Fruit fly (Drosophila melanogaster) whole organism, embryonic: Measurements from ENCODE around the gene Pi3K68D.

ENCODE experiments used
- Abd-B ChIP-seq: fragments of 200-800 bp; sonication (Bioruptor generic); optimal IDR thresholded peaks from 2 replicates; lab custom pipeline; 2018; ENCODE audit warnings: missing biosample characterization, mild to moderate bottlenecking, missing genetic modification characterization, moderate library complexity
- Aef1 ChIP-seq: fragments of 200-800 bp; sonication (Bioruptor generic); IDR thresholded peaks from 3 replicates; pipeline ENCODE4 v1.3.6; 2022; ENCODE audit warnings: missing biosample characterization, missing genetic modification characterization
- Awh ChIP-seq: fragments of 200-800 bp; sonication (Bioruptor generic); IDR thresholded peaks from 2 replicates; pipeline ENCODE4, ENCODE4 v1.3.6; 2022; ENCODE audit warnings: missing biosample characterization, missing genetic modification characterization
- BEAF-32 ChIP-seq: fragments of 200-800 bp; sonication (Bioruptor generic); optimal IDR thresholded peaks from 3 replicates; lab custom pipeline; 2017; ENCODE audit warnings: missing biosample characterization, missing genetic modification characterization, mild to moderate bottlenecking, moderate library complexity, missing genetic modification reagents
- CG10565 ChIP-seq: fragments of 200-800 bp; sonication (Bioruptor generic); optimal IDR thresholded peaks from 3 replicates; lab custom pipeline; 2016; ENCODE audit warnings: missing biosample characterization, mild to moderate bottlenecking, missing genetic modification characterization
- CG15696 ChIP-seq: fragments of 200-800 bp; sonication (Bioruptor generic); optimal IDR thresholded peaks from 2 replicates; lab custom pipeline; 2019; ENCODE audit warnings: missing biosample characterization, mild to moderate bottlenecking, missing genetic modification characterization, moderate library complexity
- CG16863 ChIP-seq: fragments of 200-800 bp; sonication (Bioruptor generic); optimal IDR thresholded peaks from 3 replicates; lab custom pipeline; 2016; ENCODE audit warnings: missing biosample characterization, missing genetic modification characterization
- CG17568 ChIP-seq: fragments of 200-800 bp; sonication (Bioruptor generic); optimal IDR thresholded peaks from 2 replicates; lab custom pipeline; 2018; ENCODE audit warnings: missing biosample characterization, mild to moderate bottlenecking, missing genetic modification characterization, moderate library complexity
- CG1832 ChIP-seq: fragments of 200-800 bp; sonication (Bioruptor generic); optimal IDR thresholded peaks from 2 replicates; lab custom pipeline; 2017; ENCODE audit warnings: missing biosample characterization, mild to moderate bottlenecking, missing genetic modification characterization, inconsistent platforms
- CG2875 ChIP-seq: fragments of 200-800 bp; sonication (Bioruptor generic); optimal IDR thresholded peaks from 2 replicates; lab custom pipeline; 2017; ENCODE audit warnings: missing biosample characterization, mild to moderate bottlenecking, missing genetic modification characterization, missing genetic modification reagents
- CG2889 ChIP-seq: fragments of 200-800 bp; sonication (Bioruptor generic); IDR thresholded peaks from 3 replicates; pipeline ENCODE4 v1.3.6; 2022; ENCODE audit warnings: missing biosample characterization, missing genetic modification characterization
- CG3163 ChIP-seq: fragments of 200-800 bp; sonication (Bioruptor generic); optimal IDR thresholded peaks from 3 replicates; lab custom pipeline; 2016; ENCODE audit warnings: missing biosample characterization, missing genetic modification characterization
- CG4820 ChIP-seq: fragments of 200-800 bp; sonication (Bioruptor generic); optimal IDR thresholded peaks from 3 replicates; lab custom pipeline; 2016; ENCODE audit warnings: missing biosample characterization, missing genetic modification characterization
- CG7357 ChIP-seq: fragments of 200-800 bp; sonication (Bioruptor generic); IDR thresholded peaks from 3 replicates; pipeline ENCODE4 v1.3.6; 2022; ENCODE audit warnings: missing biosample characterization, missing genetic modification characterization
- CG7987 ChIP-seq: fragments of 200-800 bp; sonication (Bioruptor generic); optimal IDR thresholded peaks from 2 replicates; lab custom pipeline; 2018; ENCODE audit warnings: missing biosample characterization, mild to moderate bottlenecking, missing genetic modification characterization, moderate library complexity
- CG8089 ChIP-seq: fragments of 200-800 bp; sonication (Bioruptor generic); optimal IDR thresholded peaks from 3 replicates; lab custom pipeline; 2016; ENCODE audit warnings: missing biosample characterization, missing genetic modification characterization
- CG9817 ChIP-seq: fragments of 200-800 bp; sonication (Bioruptor generic); optimal IDR thresholded peaks from 2 replicates; lab custom pipeline; 2018; ENCODE audit warnings: missing biosample characterization, mild to moderate bottlenecking, missing genetic modification characterization, moderate library complexity
- CoRest ChIP-seq: fragments of 200-800 bp; sonication (Bioruptor generic); optimal IDR thresholded peaks from 3 replicates; lab custom pipeline; 2018; ENCODE audit warnings: missing biosample characterization, mild to moderate bottlenecking, missing genetic modification characterization, moderate library complexity
- D19A ChIP-seq: fragments of 200-800 bp; optimal IDR thresholded peaks from 3 replicates; lab custom pipeline; 2019; ENCODE audit warnings: missing biosample characterization, mild to moderate bottlenecking, missing genetic modification characterization, moderate library complexity
- Deaf1 ChIP-seq: fragments of 200-800 bp; optimal IDR thresholded peaks from 3 replicates; lab custom pipeline; 2019; ENCODE audit warnings: missing biosample characterization, mild to moderate bottlenecking, missing genetic modification characterization, moderate library complexity
- Dip2 ChIP-seq: fragments of 200-800 bp; sonication (Bioruptor generic); IDR thresholded peaks from 2 replicates; pipeline ENCODE4 v1.3.6; 2022; ENCODE audit warnings: missing biosample characterization, missing genetic modification characterization
- E2f2 ChIP-seq: fragments of 200-800 bp; sonication (Bioruptor generic); IDR thresholded peaks from 2 replicates; pipeline ENCODE4 v1.3.6; 2022; ENCODE audit warnings: missing biosample characterization, missing genetic modification characterization
- Ets65A ChIP-seq: fragments of 200-800 bp; sonication (Bioruptor generic); peaks from one replicate; lab custom pipeline; 2016; ENCODE audit warnings: missing biosample characterization, missing genetic modification characterization
- Gug ChIP-seq: fragments of 200-800 bp; sonication (Bioruptor generic); IDR thresholded peaks from 4 replicates; pipeline ENCODE4 v1.3.6; 2022; ENCODE audit warnings: missing biosample characterization, missing genetic modification characterization
- HLH54F ChIP-seq: fragments of 200-800 bp; sonication (Bioruptor generic); optimal IDR thresholded peaks from 3 replicates; lab custom pipeline; 2016; ENCODE audit warnings: missing biosample characterization, missing genetic modification characterization
- HLHmδ ChIP-seq: fragments of 200-800 bp; sonication (Bioruptor generic); optimal IDR thresholded peaks from 2 replicates; lab custom pipeline; 2018; ENCODE audit warnings: missing biosample characterization, mild to moderate bottlenecking, missing genetic modification characterization, moderate library complexity
- Mes4 ChIP-seq: fragments of 200-800 bp; sonication (Bioruptor generic); optimal IDR thresholded peaks from 2 replicates; lab custom pipeline; 2016; ENCODE audit warnings: missing biosample characterization, missing genetic modification characterization
- Ptx1 ChIP-seq: fragments of 200-800 bp; sonication (Bioruptor generic); IDR thresholded peaks from 2 replicates; pipeline ENCODE4 v1.3.6; 2022; ENCODE audit warnings: missing biosample characterization, missing genetic modification characterization
- Rx ChIP-seq: fragments of 200-800 bp; sonication (Bioruptor generic); IDR thresholded peaks from 2 replicates; pipeline ENCODE4 v1.3.6; 2022; ENCODE audit warnings: missing biosample characterization, missing genetic modification characterization
- Sry-β ChIP-seq: fragments of 200-800 bp; sonication (Bioruptor generic); optimal IDR thresholded peaks from 2 replicates; lab custom pipeline; 2018; ENCODE audit warnings: missing biosample characterization, mild to moderate bottlenecking, missing genetic modification characterization, moderate library complexity
- ap ChIP-seq: fragments of 200-800 bp; sonication (Bioruptor generic); IDR thresholded peaks from 2 replicates; pipeline ENCODE4 v1.3.6; 2022; ENCODE audit warnings: missing biosample characterization, missing genetic modification characterization
- ash1 ChIP-seq: fragments of 200-800 bp; sonication (Bioruptor generic); optimal IDR thresholded peaks from 2 replicates; lab custom pipeline; 2018; ENCODE audit warnings: missing biosample characterization, mild to moderate bottlenecking, missing genetic modification characterization
- bbx ChIP-seq: fragments of 200-800 bp; sonication (Bioruptor generic); IDR thresholded peaks from 2 replicates; pipeline ENCODE4 v1.3.6; 2022; ENCODE audit warnings: missing biosample characterization, missing genetic modification characterization; ENCODE audit not compliant: partially characterized antibody
- cas ChIP-seq: fragments of 200-800 bp; sonication (Bioruptor generic); IDR thresholded peaks from 2 replicates; pipeline ENCODE4 v1.3.6; 2022; ENCODE audit warnings: missing biosample characterization, missing genetic modification characterization
- dati ChIP-seq: fragments of 200-800 bp; sonication (Bioruptor generic); IDR thresholded peaks from 2 replicates; pipeline ENCODE4 v1.3.6; 2022; ENCODE audit warnings: missing biosample characterization, missing genetic modification characterization
- dmrt99B ChIP-seq: fragments of 200-800 bp; sonication (Bioruptor generic); optimal IDR thresholded peaks from 2 replicates; lab custom pipeline; 2018; ENCODE audit warnings: missing biosample characterization, mild to moderate bottlenecking, missing genetic modification characterization, moderate library complexity
- dysf ChIP-seq: fragments of 200-800 bp; sonication (Bioruptor generic); IDR thresholded peaks from 3 replicates; pipeline ENCODE4 v1.3.6; 2022; ENCODE audit warnings: missing biosample characterization, missing genetic modification characterization
- emc ChIP-seq: fragments of 200-800 bp; sonication (Bioruptor generic); optimal IDR thresholded peaks from 2 replicates; lab custom pipeline; 2016; ENCODE audit warnings: missing biosample characterization, missing genetic modification characterization
- exex ChIP-seq: fragments of 200-800 bp; sonication (Bioruptor generic); optimal IDR thresholded peaks from 4 replicates; lab custom pipeline; 2018; ENCODE audit warnings: missing biosample characterization, mild to moderate bottlenecking, missing genetic modification characterization, moderate library complexity
- ftz-f1 ChIP-seq: fragments of 200-800 bp; sonication (Bioruptor generic); optimal IDR thresholded peaks from 2 replicates; lab custom pipeline; 2016; ENCODE audit warnings: missing biosample characterization, missing genetic modification characterization
- gro ChIP-seq: fragments of 200-800 bp; sonication (Bioruptor generic); optimal IDR thresholded peaks from 2 replicates; lab custom pipeline; 2016; ENCODE audit warnings: missing biosample characterization, missing genetic modification characterization
- h ChIP-seq: fragments of >200 bp; optimal IDR thresholded peaks from 2 replicates; lab custom pipeline; 2017
- ham ChIP-seq: fragments of 200-800 bp; sonication (Bioruptor generic); IDR thresholded peaks from 2 replicates; pipeline ENCODE4 v1.3.6; 2022; ENCODE audit warnings: missing biosample characterization, missing genetic modification characterization
- mirr ChIP-seq: fragments of 200-800 bp; sonication (Bioruptor generic); optimal IDR thresholded peaks from 3 replicates; lab custom pipeline; 2018; ENCODE audit warnings: missing biosample characterization, mild to moderate bottlenecking, missing genetic modification characterization
- oc ChIP-seq: fragments of 200-800 bp; sonication (Bioruptor generic); optimal IDR thresholded peaks from 2 replicates; lab custom pipeline; 2018; ENCODE audit warnings: missing biosample characterization, mild to moderate bottlenecking, missing genetic modification characterization, moderate library complexity
- pum ChIP-seq: fragments of 200-800 bp; sonication (Bioruptor generic); optimal IDR thresholded peaks from 2 replicates; lab custom pipeline; 2016; ENCODE audit warnings: missing biosample characterization, missing genetic modification characterization
- row ChIP-seq: fragments of 200-800 bp; sonication (Bioruptor generic); IDR thresholded peaks from 3 replicates; pipeline ENCODE4 v1.3.6; 2022; ENCODE audit warnings: missing biosample characterization, missing genetic modification characterization
- run ChIP-seq: fragments of 200-800 bp; sonication (Bioruptor generic); optimal IDR thresholded peaks from 3 replicates; lab custom pipeline; 2018; ENCODE audit warnings: missing biosample characterization, mild to moderate bottlenecking, missing genetic modification characterization
- tx ChIP-seq: fragments of 200-800 bp; sonication (Bioruptor generic); optimal IDR thresholded peaks from 2 replicates; lab custom pipeline; 2016; ENCODE audit warnings: missing biosample characterization, missing genetic modification characterization
- vfl ChIP-seq: fragments of 200-800 bp; sonication (Bioruptor generic); optimal IDR thresholded peaks from 2 replicates; lab custom pipeline; 2016; ENCODE audit warnings: missing biosample characterization, missing genetic modification characterization
- wek ChIP-seq: fragments of 200-800 bp; sonication (Bioruptor generic); optimal IDR thresholded peaks from 3 replicates; lab custom pipeline; 2018; ENCODE audit warnings: missing biosample characterization, mild to moderate bottlenecking, missing genetic modification characterization, moderate library complexity

Gene Pi3K68D

DNA sequence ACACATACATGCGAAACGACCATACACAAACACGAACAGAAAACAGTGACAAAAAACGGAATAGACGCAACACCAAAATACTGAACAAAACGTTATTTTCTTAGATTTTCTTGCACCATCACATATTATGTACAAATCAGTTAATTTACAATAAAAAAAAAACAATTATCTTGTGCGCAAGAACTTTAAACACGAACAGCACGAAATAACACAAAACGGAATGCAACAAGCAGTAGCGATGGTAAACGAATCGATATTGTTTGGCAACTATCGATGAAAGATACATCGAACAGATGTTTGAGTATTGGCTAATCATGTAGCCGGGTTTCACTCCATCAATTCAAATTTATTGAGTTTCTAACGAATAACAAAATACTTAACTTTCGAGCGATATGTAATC lies at the start of gene Pi3K68D (continued):
- TF ChIP-seq dmrt99B, result no peak
- TF ChIP-seq Ets65A, result peak; percentile 16
- peak; percentile 80 for TF ChIP-seq E2f2 (GFP tag; lab: Robert Waterston, UW)
- no peak for TF ChIP-seq CG9817 (tag; lab: Kevin White, UChicago)
- no peak for TF ChIP-seq CG8089
- no peak for TF ChIP-seq ap (GFP tag; lab: Robert Waterston, UW)
- no peak for TF ChIP-seq row (GFP tag; lab: Robert Waterston, UW)
- no peak for TF ChIP-seq Awh (GFP tag; lab: Robert Waterston, UW)
- no peak for TF ChIP-seq D19A
- no peak for TF ChIP-seq oc (tag; lab: Kevin White, UChicago)
- TF ChIP-seq CG17568 (GFP tag; lab: Kevin White, UChicago), result no peak
- no peak for TF ChIP-seq h (lab: Kevin White, UChicago)
- no peak for TF ChIP-seq Ptx1 (GFP tag; lab: Robert Waterston, UW)
- TF ChIP-seq dati (GFP tag; lab: Robert Waterston, UW), result no peak
- no peak for TF ChIP-seq CG10565 (GFP tag; lab: Kevin White, UChicago)
- no peak for TF ChIP-seq CG1832 (GFP tag; lab: Kevin White, UChicago)
- no peak for TF ChIP-seq tx
- TF ChIP-seq wek (GFP tag; lab: Kevin White, UChicago), result no peak
- TF ChIP-seq HLH54F (GFP tag; lab: Kevin White, UChicago), result peak; percentile 20

DNA sequence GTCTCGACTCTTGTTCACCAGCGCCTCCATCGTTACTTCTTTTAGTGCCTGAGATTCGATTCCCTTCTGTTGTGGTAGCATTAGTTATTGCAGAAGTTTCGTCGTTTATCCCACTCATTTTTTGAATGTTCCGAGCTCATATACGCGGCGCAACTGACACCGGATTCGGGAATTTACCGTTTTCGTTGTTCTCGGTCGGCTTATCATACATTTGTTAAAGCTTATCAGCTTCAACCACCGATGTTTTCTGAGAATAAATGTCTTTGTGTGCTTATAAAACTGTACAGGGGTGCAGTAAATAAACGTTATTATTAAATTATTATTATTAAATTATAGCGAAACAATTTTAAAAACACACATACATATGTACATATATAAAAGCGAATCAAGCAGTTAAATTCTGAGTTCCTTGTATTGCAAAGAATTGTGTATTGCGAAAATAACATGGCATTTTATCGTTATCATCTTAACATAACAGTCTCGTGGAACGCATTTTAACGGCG lies 46.8 kb upstream of the Pi3K68D start, which contains the start of gene CG43064:
Gene CG43064 (minus strand): TSS at position 147 of the 503 bp plus-strand sequence.
- TF ChIP-seq Mes4 (GFP tag; lab: Kevin White, UChicago), result no peak
- TF ChIP-seq HLHmδ (GFP tag; lab: Kevin White, UChicago), result no peak
- no peak for TF ChIP-seq CG16863 (GFP tag; lab: Kevin White, UChicago)
- TF ChIP-seq cas (GFP tag; lab: Robert Waterston, UW), result no peak
- TF ChIP-seq CG3163 (GFP tag; lab: Kevin White, UChicago), result no peak
- TF ChIP-seq vfl (GFP tag; lab: Kevin White, UChicago), result no peak
- no peak for TF ChIP-seq Aef1 (GFP tag; lab: Robert Waterston, UW)
- no peak for TF ChIP-seq run
- TF ChIP-seq CG15696 (tag; lab: Kevin White, UChicago), result no peak
- TF ChIP-seq CG7357 (GFP tag; lab: Robert Waterston, UW), result no peak
- peak; percentile 1 for TF ChIP-seq CoRest (tag; lab: Kevin White, UChicago)
- no peak for TF ChIP-seq tx
- no peak for TF ChIP-seq CG9817 (tag; lab: Kevin White, UChicago)
- peak; percentile 7 for TF ChIP-seq BEAF-32 (GFP tag; lab: Kevin White, UChicago)
- TF ChIP-seq CG7987 (GFP tag; lab: Kevin White, UChicago), result no peak
- TF ChIP-seq pum (GFP tag; lab: Kevin White, UChicago), result no peak
- no peak for TF ChIP-seq Sry-β
- TF ChIP-seq gro, result no peak
- no peak for TF ChIP-seq Dip2
- no peak for TF ChIP-seq CG4820
- no peak for TF ChIP-seq Ets65A
- no peak for TF ChIP-seq dysf (GFP tag; lab: Robert Waterston, UW)
- no peak for TF ChIP-seq Ptx1 (GFP tag; lab: Robert Waterston, UW)
- no peak for TF ChIP-seq bbx (GFP tag; lab: Robert Waterston, UW)
- no peak for TF ChIP-seq Rx
- TF ChIP-seq exex (tag; lab: Kevin White, UChicago), result peak; percentile 18
- no peak for TF ChIP-seq ash1 (GFP tag; lab: Kevin White, UChicago)
- no peak for TF ChIP-seq CG2889 (GFP tag; lab: Robert Waterston, UW)
- TF ChIP-seq emc (GFP tag; lab: Kevin White, UChicago), result no peak
- TF ChIP-seq Abd-B (GFP tag; lab: Kevin White, UChicago), result no peak
- no peak for TF ChIP-seq ham
- TF ChIP-seq ftz-f1 (GFP tag; lab: Kevin White, UChicago), result no peak
- no peak for TF ChIP-seq mirr (GFP tag; lab: Kevin White, UChicago)
- no peak for TF ChIP-seq Gug (GFP tag; lab: Robert Waterston, UW)
- TF ChIP-seq Deaf1 (tag; lab: Kevin White, UChicago), result peak; percentile 77
- TF ChIP-seq row (GFP tag; lab: Robert Waterston, UW), result 0 out of 3 replicates have a peak, but pooled peaks have one; percentile 31
- no peak for TF ChIP-seq CG2875
- TF ChIP-seq CG8089, result no peak
